Fruit fly (Drosophila melanogaster): Measurements from ENCODE around the gene CG11927.

Gene CG11927

DNA sequence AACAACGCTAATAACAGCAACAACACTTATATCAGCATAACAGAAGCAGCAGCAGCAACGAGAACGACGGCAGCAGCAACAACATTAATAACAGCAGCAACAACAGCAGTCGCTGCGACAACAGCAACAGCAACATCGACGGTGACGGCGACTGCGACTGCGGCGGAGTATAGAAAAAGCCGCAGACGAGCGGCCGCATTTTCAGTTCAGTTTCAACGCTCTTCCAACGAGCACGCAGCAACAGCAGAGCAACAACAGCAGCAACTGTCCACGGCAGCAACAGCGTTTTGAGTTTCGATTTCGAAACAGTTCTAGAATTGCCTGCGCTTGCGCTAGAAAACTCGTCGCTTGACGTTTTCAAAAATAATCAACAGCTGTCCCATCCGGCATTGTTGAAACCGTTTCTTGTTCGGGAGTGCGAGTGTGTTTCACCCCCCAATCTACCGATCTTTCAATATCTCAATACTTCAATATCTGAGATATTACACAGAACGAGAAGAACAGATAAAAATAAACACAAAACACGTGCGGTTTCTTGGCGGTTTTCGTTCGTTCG, 44.4 kb downstream of the CG11927 start, which contains the start of gene CG3036 (continued):
- TF ChIP-seq caup (GFP tag; optimal IDR thresholded peaks at IDR 0.05; ENCODE audit: severe bottlenecking) (peak; percentile 69), HLH54F (GFP tag; optimal IDR thresholded peaks at IDR 0.05) (no peak), CG31224 (GFP tag; IDR thresholded peaks at IDR 0.05) (no peak), Lpt (GFP tag; optimal IDR thresholded peaks at IDR 0.05) (no peak), Six4 (GFP tag; optimal IDR thresholded peaks at IDR 0.05) (no peak), CG4820 (GFP tag; optimal IDR thresholded peaks at IDR 0.05) (no peak), pzg (GFP tag; optimal IDR thresholded peaks at IDR 0.05) (no peak), odd (GFP tag; optimal IDR thresholded peaks at IDR 0.05) (peak; percentile 83), zf30C (GFP tag; optimal IDR thresholded peaks at IDR 0.05) (no peak), CG8388 (GFP tag; optimal IDR thresholded peaks at IDR 0.05) (peak; percentile 3), CG9437 (GFP tag; optimal IDR thresholded peaks at IDR 0.05) (no peak), klu (GFP tag; IDR thresholded peaks at IDR 0.05) (no peak), Max (GFP tag; optimal IDR thresholded peaks at IDR 0.05) (peak; percentile 23), nom (GFP tag; optimal IDR thresholded peaks at IDR 0.05) (peak; percentile 18), Dfd (GFP tag; optimal IDR thresholded peaks at IDR 0.05) (no peak), CG2129 (GFP tag; IDR thresholded peaks at IDR 0.05; ENCODE audit: partially characterized antibody) (no peak), CG14965 (GFP tag; optimal IDR thresholded peaks at IDR 0.05; ENCODE audit: borderline replicate concordance) (no peak), CG1647 (GFP tag; optimal IDR thresholded peaks at IDR 0.05) (no peak), croc (GFP tag; conservative IDR thresholded peaks at IDR 0.05) (no peak; the same call in 2 of the 3 replicates), jigr1 (GFP tag; IDR thresholded peaks at IDR 0.05) (no peak), hkb (optimal IDR thresholded peaks at IDR 0.05) (no peak), hkb (GFP tag; IDR thresholded peaks at IDR 0.05) (no peak; the same call in none of the 2 replicates), CG12942 (GFP tag; optimal IDR thresholded peaks at IDR 0.05) (no peak), GATAe (GFP tag; conservative IDR thresholded peaks at IDR 0.05) (no peak), CG4730 (GFP tag; IDR thresholded peaks at IDR 0.05) (no peak), zfh2 (GFP tag; optimal IDR thresholded peaks at IDR 0.05) (no peak), btn (GFP tag; optimal IDR thresholded peaks at IDR 0.05) (no peak), CG3407 (GFP tag; optimal IDR thresholded peaks at IDR 0.05) (no peak), Xbp1 (GFP tag; optimal IDR thresholded peaks at IDR 0.05) (no peak), CG3281 (GFP tag; optimal IDR thresholded peaks at IDR 0.05) (no peak), Dip3 (GFP tag; optimal IDR thresholded peaks at IDR 0.05) (no peak), pum (GFP tag; optimal IDR thresholded peaks at IDR 0.05) (no peak), CG6175 (GFP tag; IDR thresholded peaks at IDR 0.05) (no peak), pita (GFP tag; optimal IDR thresholded peaks at IDR 0.05) (no peak), CoRest (tag; optimal IDR thresholded peaks at IDR 0.05) (no peak), lmd (GFP tag; IDR thresholded peaks at IDR 0.05) (no peak), Rx (GFP tag; IDR thresholded peaks at IDR 0.05) (no peak), dm (GFP tag; optimal IDR thresholded peaks at IDR 0.05) (peak; percentile 71), CG6765 (GFP tag; optimal IDR thresholded peaks at IDR 0.05) (no peak), CG11093 (GFP tag; IDR thresholded peaks at IDR 0.05) (no peak), CG6854 (GFP tag; optimal IDR thresholded peaks at IDR 0.05) (no peak), CG15514 (GFP tag; optimal IDR thresholded peaks at IDR 0.05) (peak; percentile 34), BEAF-32 (GFP tag; optimal IDR thresholded peaks at IDR 0.05) (no peak), CG9797 (GFP tag; optimal IDR thresholded peaks at IDR 0.05) (no peak), CG12236 (GFP tag; optimal IDR thresholded peaks at IDR 0.05) (peak; percentile 28), Elba2 (GFP tag; optimal IDR thresholded peaks at IDR 0.05) (no peak), stwl (tag; optimal IDR thresholded peaks at IDR 0.05) (peak; percentile 36), Dad (GFP tag; optimal IDR thresholded peaks at IDR 0.05) (peak; percentile 10), ap (GFP tag; IDR thresholded peaks at IDR 0.05) (no peak), NC2α (GFP tag; optimal IDR thresholded peaks at IDR 0.05) (peak; percentile 66), ATbp (GFP tag; optimal IDR thresholded peaks at IDR 0.05) (no peak), Side (GFP tag; optimal IDR thresholded peaks at IDR 0.05) (peak; percentile 53)
